Worm (Caenorhabditis elegans) whole organism, midembryonic: Measurements from ENCODE around the gene Y57G11C.1130.
"Not testable (repeated sequence)": the region's sequence is repeated elsewhere in the genome, so short reads cannot be mapped to it uniquely, and the experiment has no call there.

Experiments
- cog-1 ChIP-seq: sonication (generic microtip); optimal IDR thresholded peaks from 2 replicates; lab custom pipeline; 2016; ENCODE audit warnings: missing genetic modification characterization, missing compliant biosample characterization
- med-1 ChIP-seq: sonication (generic microtip); optimal IDR thresholded peaks from 2 replicates; lab custom pipeline; 2017; ENCODE audit warnings: missing genetic modification characterization, mild to moderate bottlenecking, missing compliant biosample characterization, antibody characterized with exemption, missing genetic modification reagents; ENCODE audit not compliant: insufficient read depth
- ref-1 ChIP-seq: fragments of 200-800 bp; sonication (Bioruptor generic); conservative IDR thresholded peaks from 2 replicates; pipeline ENCODE4 v1.3.6; 2022; ENCODE audit warnings: missing genetic modification reagents, missing genetic modification characterization, missing compliant biosample characterization

- not testable (repeated sequence) for TF ChIP-seq cog-1; med-1 (GFP tag; lab: Kevin White, UChicago); ref-1 (GFP tag; lab: Robert Waterston, UW)
Measured at ce11 chrIV:14774454-14774853, 7.9 kb upstream of the Y57G11C.1130 start, which contains the start of gene Y57G11C.51.
